Fruit fly (Drosophila melanogaster): ENCODE results near the gene Ten-a.

Ten-a gene

DNA sequence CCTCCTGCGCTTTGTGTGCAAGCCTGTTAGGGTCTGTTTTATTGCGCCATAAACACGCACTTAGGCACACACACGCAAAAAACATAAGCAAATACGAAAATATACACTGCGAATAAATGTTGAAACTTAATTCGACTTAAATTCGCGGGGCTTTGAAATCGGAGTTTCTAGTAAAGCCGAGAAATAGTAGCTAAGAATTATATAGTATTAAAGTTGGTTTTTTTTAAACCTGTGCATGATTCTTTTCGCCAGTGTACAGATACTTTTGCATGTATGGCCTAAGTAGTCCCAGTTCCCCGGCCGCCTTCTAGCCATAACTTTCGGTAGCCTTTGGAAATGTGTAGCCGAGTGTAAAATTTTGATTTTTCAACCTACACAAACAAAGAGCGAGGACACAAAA lies 40.9 kb downstream of the Ten-a start (continued):
- TF ChIP-seq CG14667 (GFP tag; IDR thresholded peaks at IDR 0.05) (no peak), bowl (GFP tag; IDR thresholded peaks at IDR 0.05) (no peak), CG2889 (GFP tag; IDR thresholded peaks at IDR 0.05) (0 out of 3 replicates have a peak, but pooled peaks have one; percentile 26), CG15514 (GFP tag; optimal IDR thresholded peaks at IDR 0.05) (peak; percentile 6), CG2712 (tag; optimal IDR thresholded peaks at IDR 0.05) (no peak), HLH3B (GFP tag; IDR thresholded peaks at IDR 0.05) (no peak), CG18599 (GFP tag; optimal IDR thresholded peaks at IDR 0.05) (peak; percentile 45), CG8765 (GFP tag; IDR thresholded peaks at IDR 0.05) (no peak), wek (GFP tag; optimal IDR thresholded peaks at IDR 0.05) (no peak), Deaf1 (tag; optimal IDR thresholded peaks at IDR 0.05) (no peak), bcd (GFP tag; optimal IDR thresholded peaks at IDR 0.05) (peak; percentile 15), kah (GFP tag; optimal IDR thresholded peaks at IDR 0.05) (no peak), tna (GFP tag; IDR thresholded peaks at IDR 0.05; ENCODE audit: partially characterized antibody) (no peak), cad (GFP tag; optimal IDR thresholded peaks at IDR 0.05) (no peak), fd102C (GFP tag; optimal IDR thresholded peaks at IDR 0.05) (no peak), ttk (GFP tag; IDR thresholded peaks at IDR 0.05) (no peak), CG12769 (tag; optimal IDR thresholded peaks at IDR 0.05) (peak; percentile 11), CG3065 (GFP tag; optimal IDR thresholded peaks at IDR 0.05) (no peak), CG17829 (tag; optimal IDR thresholded peaks at IDR 0.05) (no peak), Side (GFP tag; optimal IDR thresholded peaks at IDR 0.05) (no peak), Hmr (GFP tag; optimal IDR thresholded peaks at IDR 0.05) (peak; percentile 25), dan (GFP tag; IDR thresholded peaks at IDR 0.05) (no peak), CG3407 (GFP tag; optimal IDR thresholded peaks at IDR 0.05) (no peak), CrebB (tag; optimal IDR thresholded peaks at IDR 0.05) (no peak), CG17361 (GFP tag; IDR thresholded peaks at IDR 0.05) (no peak), CG31388 (GFP tag; optimal IDR thresholded peaks at IDR 0.05) (no peak), Med (GFP tag) (no peak), Kr (GFP tag; optimal IDR thresholded peaks at IDR 0.05) (no peak), CG7271 (tag; optimal IDR thresholded peaks at IDR 0.05) (no peak), bbx (GFP tag; IDR thresholded peaks at IDR 0.05; ENCODE audit: partially characterized antibody) (no peak), gt (GFP tag; IDR thresholded peaks at IDR 0.05) (no peak), CG12155 (GFP tag; optimal IDR thresholded peaks at IDR 0.05) (no peak), CG13123 (GFP tag; optimal IDR thresholded peaks at IDR 0.05) (no peak), pum (GFP tag; optimal IDR thresholded peaks at IDR 0.05) (no peak), CG34224 (GFP tag; IDR thresholded peaks at IDR 0.05; ENCODE audit: partially characterized antibody) (no peak), abd-A (tag; optimal IDR thresholded peaks at IDR 0.05) (peak; percentile 32), emc (GFP tag; optimal IDR thresholded peaks at IDR 0.05) (no peak), Camta (GFP tag; optimal IDR thresholded peaks at IDR 0.05) (no peak), CG11247 (GFP tag; IDR thresholded peaks at IDR 0.05) (no peak), eyg (GFP tag; optimal IDR thresholded peaks at IDR 0.05) (no peak), CG1647 (GFP tag; optimal IDR thresholded peaks at IDR 0.05) (no peak), Gug (GFP tag; IDR thresholded peaks at IDR 0.05) (no peak), z (GFP tag; IDR thresholded peaks at IDR 0.05) (no peak), CG11696 (GFP tag; IDR thresholded peaks at IDR 0.05) (no peak), CG2129 (GFP tag; IDR thresholded peaks at IDR 0.05; ENCODE audit: partially characterized antibody) (no peak), C15 (GFP tag; IDR thresholded peaks at IDR 0.05) (no peak), Hr51 (GFP tag; optimal IDR thresholded peaks at IDR 0.05) (peak in 1 of 2 experiments; percentile 1), amos (GFP tag; IDR thresholded peaks at IDR 0.05; ENCODE audit: partially characterized antibody) (no peak), Sry-δ (GFP tag; optimal IDR thresholded peaks at IDR 0.05) (no peak), org-1 (GFP tag; optimal IDR thresholded peaks at IDR 0.05) (no peak), CG32532 (GFP tag; IDR thresholded peaks at IDR 0.05) (no peak), CG10431 (GFP tag; optimal IDR thresholded peaks at IDR 0.05) (no peak)
